Worm (Caenorhabditis elegans): ENCODE data around the gene F20D1.3.

DNA sequence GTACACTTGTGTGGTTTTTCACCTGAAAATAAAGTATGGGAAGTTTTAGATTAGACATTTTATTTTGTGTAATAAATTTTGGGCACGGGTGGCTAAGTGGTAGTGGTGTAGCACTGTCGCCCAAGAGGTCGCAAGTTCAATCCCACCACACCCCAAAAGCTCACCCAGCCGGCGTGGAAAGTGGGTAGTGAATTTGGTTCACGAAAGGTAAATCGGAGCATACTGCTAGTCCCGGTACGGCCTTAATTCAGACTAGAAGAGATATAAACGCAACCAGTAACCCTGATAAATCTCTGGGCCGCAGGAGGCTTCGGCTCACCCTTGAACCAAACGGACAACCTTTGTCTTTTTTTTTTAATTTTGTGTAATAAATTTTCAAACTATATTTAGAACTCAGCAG is 24.1 kb upstream of the F20D1.3 start:
- TF ChIP-seq hlh-1 (tag; optimal IDR thresholded peaks at IDR 0.05) (no peak), mls-2 (tag; optimal IDR thresholded peaks at IDR 0.05) (no peak), mep-1 (tag; optimal IDR thresholded peaks at IDR 0.05) (no peak), snpc-4 (tag; optimal IDR thresholded peaks at IDR 0.05) (no peak), lin-13 (tag; optimal IDR thresholded peaks at IDR 0.05) (no peak), nhr-28 (tag; optimal IDR thresholded peaks at IDR 0.05) (no peak), pha-4 (tag; optimal IDR thresholded peaks at IDR 0.05) (no peak), unc-39 (tag; optimal IDR thresholded peaks at IDR 0.05) (no peak)

Data from whole organism, mixed stage, embryonic.